Worm (Caenorhabditis elegans) whole organism, L3 larva: Measurements from ENCODE around the gene arx-4.

ENCODE experiments used
- ama-1 ChIP-seq: fragments of 150-350 bp; optimal IDR thresholded peaks from 2 replicates; lab custom pipeline; 2018
- ceh-9 ChIP-seq: sonication (generic microtip); optimal IDR thresholded peaks from 2 replicates; lab custom pipeline; 2018; ENCODE audit warnings: missing biosample characterization, missing genetic modification characterization
- eor-1 ChIP-seq, 2 experiments: fragments of 150-350 bp; optimal IDR thresholded peaks; 2 replicates each; lab custom pipeline; 2014 to 2018; ENCODE audit warnings: missing biosample characterization in 2 of 2, missing genetic modification characterization in 2 of 2
- lin-39 ChIP-seq: fragments of 150-350 bp; optimal IDR thresholded peaks from 2 replicates; lab custom pipeline; 2018; ENCODE audit warnings: missing biosample characterization, missing genetic modification reagents, missing genetic modification characterization
- mdl-1 ChIP-seq: fragments of 150-350 bp; optimal IDR thresholded peaks from 2 replicates; lab custom pipeline; 2014; ENCODE audit warnings: missing biosample characterization, missing genetic modification characterization
- nhr-11 ChIP-seq: fragments of 150-350 bp; optimal IDR thresholded peaks from 2 replicates; lab custom pipeline; 2014; ENCODE audit warnings: missing biosample characterization, missing genetic modification characterization
- nhr-12 ChIP-seq: fragments of 150-350 bp; optimal IDR thresholded peaks from 2 replicates; lab custom pipeline; 2014; ENCODE audit warnings: missing biosample characterization, missing genetic modification characterization

ce11 chrIII:856908-857307, 5.2 kb upstream of the arx-4 start:
- TF ChIP-seq mdl-1 (tag; lab: Kevin White, UChicago) (no peak), nhr-11 (tag; lab: Kevin White, UChicago) (no peak), eor-1 (tag; optimal IDR thresholded peaks at IDR 0.05; lab: Kevin White, UChicago) (no peak), ama-1 (lab: Kevin White, UChicago) (no peak), ceh-9 (tag; lab: Kevin White, UChicago) (no peak), nhr-12 (no peak), lin-39 (tag; lab: Kevin White, UChicago) (no peak)
